Worm (Caenorhabditis elegans) whole organism, late embryonic: Measurements from ENCODE around the gene T28B11.1.

ENCODE experiments used
- C08G9.2 ChIP-seq: sonication (generic microtip); optimal IDR thresholded peaks from 2 replicates; lab custom pipeline; 2016; ENCODE audit warnings: mild to moderate bottlenecking, missing genetic modification characterization, moderate library complexity, missing compliant biosample characterization
- K02D7.2 ChIP-seq: sonication (generic microtip); optimal IDR thresholded peaks from 2 replicates; lab custom pipeline; 2017; ENCODE audit warnings: mild to moderate bottlenecking, missing genetic modification characterization, missing compliant biosample characterization
- ceh-19 ChIP-seq: fragments of 200-800 bp; sonication (Bioruptor generic); optimal IDR thresholded peaks from 2 replicates; lab custom pipeline; 2018; ENCODE audit warnings: mild to moderate bottlenecking, missing genetic modification characterization, missing compliant biosample characterization
- ceh-2 ChIP-seq: sonication (generic microtip); optimal IDR thresholded peaks from 2 replicates; lab custom pipeline; 2016; ENCODE audit warnings: missing genotype, missing genetic modification characterization, missing compliant biosample characterization
- ceh-22 ChIP-seq: sonication (generic microtip); optimal IDR thresholded peaks from 2 replicates; lab custom pipeline; 2017; ENCODE audit warnings: missing biosample characterization, missing genetic modification characterization
- ceh-24 ChIP-seq: sonication (generic microtip); optimal IDR thresholded peaks from 2 replicates; lab custom pipeline; 2016; ENCODE audit warnings: mild to moderate bottlenecking, missing genetic modification characterization, missing compliant biosample characterization
- ceh-30 ChIP-seq: fragments of 150-350 bp; optimal IDR thresholded peaks from 2 replicates; lab custom pipeline; 2014; ENCODE audit warnings: missing biosample characterization, missing genetic modification characterization
- ceh-31 ChIP-seq: sonication (generic microtip); optimal IDR thresholded peaks from 2 replicates; lab custom pipeline; 2016; ENCODE audit warnings: missing genetic modification characterization, missing compliant biosample characterization
- ceh-34 ChIP-seq: sonication (generic microtip); optimal IDR thresholded peaks from 2 replicates; lab custom pipeline; 2016; ENCODE audit warnings: mild to moderate bottlenecking, missing genetic modification characterization, missing compliant biosample characterization
- ceh-48 ChIP-seq: sonication (generic microtip); optimal IDR thresholded peaks from 2 replicates; lab custom pipeline; 2016; ENCODE audit warnings: missing genetic modification characterization, inconsistent platforms, missing compliant biosample characterization
- ceh-6 ChIP-seq: fragments of 200-800 bp; sonication (Bioruptor generic); optimal IDR thresholded peaks from 2 replicates; lab custom pipeline; 2018; ENCODE audit warnings: mild to moderate bottlenecking, missing genetic modification characterization, missing compliant biosample characterization
- ceh-9 ChIP-seq: sonication (generic microtip); optimal IDR thresholded peaks from 2 replicates; lab custom pipeline; 2016; ENCODE audit warnings: mild to moderate bottlenecking, missing genetic modification characterization, inconsistent platforms, missing compliant biosample characterization
- che-1 ChIP-seq: sonication (generic microtip); optimal IDR thresholded peaks from 2 replicates; lab custom pipeline; 2016; ENCODE audit warnings: mild to moderate bottlenecking, missing genetic modification characterization, missing compliant biosample characterization
- dve-1 ChIP-seq: sonication (generic microtip); optimal IDR thresholded peaks from 2 replicates; lab custom pipeline; 2017; ENCODE audit warnings: antibody characterized with exemption, mild to moderate bottlenecking, missing genetic modification characterization, missing compliant biosample characterization
- elt-2 ChIP-seq: sonication (generic microtip); optimal IDR thresholded peaks from 2 replicates; lab custom pipeline; 2016; ENCODE audit warnings: missing genetic modification reagents, missing genetic modification characterization, missing compliant biosample characterization
- elt-4 ChIP-seq: sonication (generic microtip); optimal IDR thresholded peaks from 2 replicates; lab custom pipeline; 2016; ENCODE audit warnings: missing genetic modification characterization, missing compliant biosample characterization
- ets-4 ChIP-seq: sonication (generic microtip); optimal IDR thresholded peaks from 2 replicates; lab custom pipeline; 2016; ENCODE audit warnings: missing genetic modification characterization, missing compliant biosample characterization
- fax-1 ChIP-seq: sonication (generic microtip); optimal IDR thresholded peaks from 2 replicates; lab custom pipeline; 2016; ENCODE audit warnings: missing genotype, missing genetic modification characterization, missing compliant biosample characterization
- fkh-10 ChIP-seq: fragments of 150-350 bp; optimal IDR thresholded peaks from 2 replicates; lab custom pipeline; 2014; ENCODE audit warnings: missing biosample characterization, missing genetic modification reagents, missing genetic modification characterization
- fkh-6 ChIP-seq: sonication (generic microtip); optimal IDR thresholded peaks from 2 replicates; lab custom pipeline; 2016; ENCODE audit warnings: missing genetic modification characterization, missing compliant biosample characterization
- gmeb-2 ChIP-seq: sonication (generic microtip); optimal IDR thresholded peaks from 2 replicates; lab custom pipeline; 2016; ENCODE audit warnings: missing genetic modification characterization, inconsistent platforms, missing compliant biosample characterization
- hlh-30 ChIP-seq: sonication (generic microtip); optimal IDR thresholded peaks from 2 replicates; lab custom pipeline; 2017; ENCODE audit warnings: antibody characterized with exemption, missing genetic modification characterization, missing compliant biosample characterization; ENCODE audit not compliant: insufficient read depth
- hlh-6 ChIP-seq: sonication (generic microtip); optimal IDR thresholded peaks from 2 replicates; lab custom pipeline; 2016; ENCODE audit warnings: missing genotype, missing genetic modification characterization, missing compliant biosample characterization
- hlh-8 ChIP-seq: sonication (generic microtip); optimal IDR thresholded peaks from 2 replicates; lab custom pipeline; 2016; ENCODE audit warnings: missing genotype, missing genetic modification characterization, missing compliant biosample characterization
- lim-6 ChIP-seq: sonication (generic microtip); optimal IDR thresholded peaks from 2 replicates; lab custom pipeline; 2016; ENCODE audit warnings: missing genetic modification characterization, missing compliant biosample characterization
- lin-11 ChIP-seq: fragments of 200-800 bp; sonication (Bioruptor generic); optimal IDR thresholded peaks from 2 replicates; lab custom pipeline; 2018; ENCODE audit warnings: mild to moderate bottlenecking, missing genetic modification characterization, missing compliant biosample characterization
- nfya-1 ChIP-seq: sonication (generic microtip); optimal IDR thresholded peaks from 2 replicates; lab custom pipeline; 2017; ENCODE audit warnings: missing genetic modification characterization, mild to moderate bottlenecking, missing compliant biosample characterization, antibody characterized with exemption, moderate library complexity
- nhr-232 ChIP-seq: sonication (generic microtip); optimal IDR thresholded peaks from 2 replicates; lab custom pipeline; 2016; ENCODE audit warnings: missing genetic modification characterization, missing compliant biosample characterization
- odd-2 ChIP-seq: sonication (generic microtip); optimal IDR thresholded peaks from 2 replicates; lab custom pipeline; 2017; ENCODE audit warnings: antibody characterized with exemption, mild to moderate bottlenecking, missing genetic modification characterization, missing compliant biosample characterization
- pag-3 ChIP-seq: sonication (generic microtip); optimal IDR thresholded peaks from 2 replicates; lab custom pipeline; 2016; ENCODE audit warnings: missing compliant biosample characterization, missing genetic modification characterization, borderline replicate concordance
- pat-9 ChIP-seq: fragments of 200-800 bp; sonication (Bioruptor generic); optimal IDR thresholded peaks from 2 replicates; lab custom pipeline; 2018; ENCODE audit warnings: mild to moderate bottlenecking, missing genetic modification characterization, moderate library complexity, missing compliant biosample characterization
- pax-1 ChIP-seq: fragments of 150-350 bp; optimal IDR thresholded peaks from 2 replicates; lab custom pipeline; 2014; ENCODE audit warnings: missing biosample characterization, missing genetic modification characterization
- pha-2 ChIP-seq: sonication (generic microtip); optimal IDR thresholded peaks from 2 replicates; lab custom pipeline; 2017; ENCODE audit warnings: mild to moderate bottlenecking, missing genetic modification characterization, missing compliant biosample characterization
- pqm-1 ChIP-seq: sonication (generic microtip); optimal IDR thresholded peaks from 2 replicates; lab custom pipeline; 2016; ENCODE audit warnings: missing genetic modification characterization, missing compliant biosample characterization
- pros-1 ChIP-seq: fragments of 150-350 bp; optimal IDR thresholded peaks from 2 replicates; lab custom pipeline; 2014; ENCODE audit warnings: missing biosample characterization, missing genetic modification reagents, missing genetic modification characterization
- ref-2 ChIP-seq: sonication (generic microtip); optimal IDR thresholded peaks from 2 replicates; lab custom pipeline; 2016; ENCODE audit warnings: missing genetic modification characterization, missing compliant biosample characterization
- tbx-2 ChIP-seq: sonication (generic microtip); optimal IDR thresholded peaks from 2 replicates; lab custom pipeline; 2016; ENCODE audit warnings: missing genetic modification characterization, missing compliant biosample characterization
- tbx-7 ChIP-seq: sonication (generic microtip); optimal IDR thresholded peaks from 2 replicates; lab custom pipeline; 2016; ENCODE audit warnings: missing genotype, missing genetic modification characterization, missing compliant biosample characterization
- ttx-3 ChIP-seq: sonication (generic microtip); optimal IDR thresholded peaks from 2 replicates; lab custom pipeline; 2016; ENCODE audit warnings: missing genetic modification reagents, missing genetic modification characterization, missing compliant biosample characterization
- unc-86 ChIP-seq: sonication (generic microtip); optimal IDR thresholded peaks from 2 replicates; lab custom pipeline; 2016; ENCODE audit warnings: missing genetic modification characterization, missing compliant biosample characterization

T28B11.1 gene

DNA sequence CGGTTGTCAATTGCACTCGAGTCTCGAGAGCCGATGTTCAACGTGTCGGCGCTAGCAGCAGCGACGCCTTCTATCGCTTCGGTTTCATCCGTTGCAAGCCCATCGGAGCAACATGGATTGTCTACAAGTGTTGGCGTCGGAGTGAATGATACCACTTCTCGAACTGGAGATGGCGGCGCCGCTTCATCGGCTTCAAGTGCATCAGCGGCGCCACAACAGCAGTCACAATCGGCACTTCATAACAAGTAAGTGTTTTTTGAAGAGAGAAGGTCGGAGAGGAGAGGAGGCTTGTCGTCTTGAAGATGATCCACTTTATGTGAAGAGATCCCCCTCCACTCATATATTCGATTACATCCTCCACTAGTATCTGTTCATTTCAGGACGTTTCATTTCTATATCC, 59.6 kb downstream of the T28B11.1 start:
- TF ChIP-seq ceh-9 (tag; lab: Kevin White, UChicago) (no peak), elt-2 (tag; lab: Kevin White, UChicago) (no peak), fkh-10 (GFP tag; lab: Kevin White, UChicago) (no peak), odd-2 (tag; lab: Kevin White, UChicago) (no peak), ceh-34 (tag; lab: Kevin White, UChicago) (peak; percentile 30), hlh-6 (no peak), lim-6 (tag; lab: Kevin White, UChicago) (no peak), hlh-30 (no peak), ets-4 (tag; lab: Kevin White, UChicago) (peak; percentile 22), nhr-232 (no peak), ref-2 (tag; lab: Kevin White, UChicago) (peak; percentile 31), C08G9.2 (tag; lab: Kevin White, UChicago) (peak; percentile 30), tbx-7 (no peak), fkh-6 (no peak), ceh-31 (no peak), che-1 (tag; lab: Kevin White, UChicago) (no peak), fax-1 (tag; lab: Kevin White, UChicago) (no peak), pag-3 (no peak), ceh-22 (tag; lab: Kevin White, UChicago) (peak; percentile 100), ceh-24 (no peak), tbx-2 (tag; lab: Kevin White, UChicago) (peak; percentile 48), pros-1 (no peak), elt-4 (no peak), ceh-19 (GFP tag; lab: Kevin White, UChicago) (no peak), pat-9 (no peak), ttx-3 (tag; lab: Kevin White, UChicago) (no peak), unc-86 (no peak)

- TF ChIP-seq K02D7.2, result no peak
- TF ChIP-seq ceh-22 (tag; lab: Kevin White, UChicago), result peak; percentile 74
These were observed 60.6 kb downstream of the T28B11.1 start, which contains the start of gene ceh-22 for ce11 chrV:10671618-10672017. Gene ceh-22 (plus strand): TSS chrV:10671918.

ce11 chrV:10670817-10671216, 61.4 kb downstream of the T28B11.1 start:
- TF ChIP-seq ceh-34 (tag; lab: Kevin White, UChicago) (peak; percentile 61), ceh-22 (tag; lab: Kevin White, UChicago) (no peak)
- TF ChIP-seq, all 69 proteins: peak for 1

ce11 chrV:10667284-10667683, 64.9 kb downstream of the T28B11.1 start, which contains the start of gene twk-12:
Gene twk-12 (plus strand): TSS chrV:10667584.
- TF ChIP-seq pros-1 (no peak), ceh-19 (GFP tag; lab: Kevin White, UChicago) (no peak), hlh-8 (tag; lab: Kevin White, UChicago) (no peak), ceh-24 (no peak), fkh-10 (GFP tag; lab: Kevin White, UChicago) (no peak), pqm-1 (no peak), nfya-1 (tag; lab: Kevin White, UChicago) (no peak), pax-1 (tag; lab: Kevin White, UChicago) (no peak), hlh-30 (no peak), ceh-6 (GFP tag; lab: Kevin White, UChicago) (no peak), dve-1 (tag; lab: Kevin White, UChicago) (no peak)

- no peak for TF ChIP-seq ceh-30 (tag; lab: Kevin White, UChicago)
- no peak for TF ChIP-seq pha-2
- no peak for TF ChIP-seq gmeb-2 (tag; lab: Kevin White, UChicago)
- no peak for TF ChIP-seq nhr-232
- TF ChIP-seq ref-2 (tag; lab: Kevin White, UChicago), result no peak
- no peak for TF ChIP-seq ceh-2 (tag; lab: Kevin White, UChicago)
- TF ChIP-seq lin-11 (tag; lab: Kevin White, UChicago), result no peak
- TF ChIP-seq ceh-48 (tag; lab: Kevin White, UChicago), result no peak
These were observed 68.0 kb downstream of the T28B11.1 start for ce11 chrV:10664271-10664670.
